Fruit fly (Drosophila melanogaster): ENCODE data around the gene ple.

DNA sequence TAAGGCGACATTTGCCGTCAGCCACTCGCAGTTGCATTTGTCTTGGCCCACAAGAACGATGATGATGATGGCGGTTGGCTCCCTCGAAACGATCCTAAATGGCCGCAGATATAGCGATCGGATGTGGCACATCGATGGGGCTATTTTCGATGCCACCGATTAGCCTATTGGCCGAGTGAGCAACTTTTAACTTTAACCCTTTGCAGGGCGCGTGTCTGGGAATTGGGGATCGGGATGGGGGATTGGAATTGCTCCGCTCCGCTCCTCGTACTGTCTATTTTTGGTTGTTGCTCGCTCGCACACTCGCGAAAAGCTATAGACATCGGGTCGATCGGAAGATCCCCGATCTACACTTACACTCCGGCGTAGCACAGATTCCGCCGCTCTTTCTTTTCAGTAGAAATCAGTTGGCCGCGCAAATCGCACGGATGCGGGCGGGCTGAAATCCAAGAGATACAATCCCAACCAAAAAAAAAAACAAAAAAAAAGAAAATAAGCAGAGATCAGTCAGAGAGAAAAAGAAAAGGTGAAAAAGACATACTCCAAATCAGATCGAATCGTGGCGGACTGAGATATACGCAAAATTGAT lies 14.8 kb downstream of the ple start, which contains the start of gene CG8519:
- TF ChIP-seq pad (GFP tag; optimal IDR thresholded peaks at IDR 0.05), result no peak
- TF ChIP-seq CG1620 (GFP tag; optimal IDR thresholded peaks at IDR 0.05), result no peak
- no peak for TF ChIP-seq CG7045 (GFP tag; optimal IDR thresholded peaks at IDR 0.05)
- TF ChIP-seq Crg-1 (GFP tag; optimal IDR thresholded peaks at IDR 0.05), result no peak
- no peak for TF ChIP-seq tj (GFP tag; optimal IDR thresholded peaks at IDR 0.05)
- no peak for TF ChIP-seq CG12768 (GFP tag; optimal IDR thresholded peaks at IDR 0.05)
- no peak for TF ChIP-seq CG11617 (GFP tag; optimal IDR thresholded peaks at IDR 0.05)
- TF ChIP-seq Mnt (GFP tag; optimal IDR thresholded peaks at IDR 0.05), result no peak

Data from whole organism, adult.